Worm (Caenorhabditis elegans): Measurements from ENCODE around the gene srz-63.

- no peak for TF ChIP-seq ztf-23 (GFP tag; IDR thresholded peaks at IDR 0.05)
- no peak for TF ChIP-seq flt-1 (GFP tag; IDR thresholded peaks at IDR 0.05)
Measured at ce11 chrII:1295776-1296175, 17.3 kb downstream of the srz-63 start, which contains the start of gene Y57G7A.2.

All from whole organism, midembryonic.